Worm (Caenorhabditis elegans): ENCODE results near the gene F13A2.9.

The F13A2.9 gene

DNA sequence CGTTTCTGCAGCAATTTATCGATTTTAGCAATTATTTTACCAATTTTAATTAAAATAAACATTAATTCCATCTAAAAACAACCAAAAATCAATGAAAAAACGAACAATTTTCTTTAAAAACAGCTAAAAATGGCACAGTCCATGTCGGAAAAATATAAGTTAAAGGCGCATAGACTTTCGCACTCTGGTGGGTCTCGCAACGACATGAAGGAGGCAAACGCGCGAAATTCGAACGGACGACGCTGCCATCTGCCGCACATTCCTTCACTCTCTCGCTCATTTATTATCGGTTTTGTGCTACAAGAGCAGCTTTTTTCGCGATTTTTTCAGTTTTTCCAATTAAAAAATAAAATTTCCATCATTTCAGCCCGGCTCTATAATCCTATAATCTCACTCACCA, 40.5 kb downstream of the F13A2.9 start, which contains the start of gene mcm-7 (continued):
- TF ChIP-seq sdz-12 (GFP tag; optimal IDR thresholded peaks at IDR 0.05), result no peak
- peak in 1 of 2 experiments; percentile 30 for TF ChIP-seq hif-1 (tag; optimal IDR thresholded peaks at IDR 0.05)
- TF ChIP-seq fkh-10 (GFP tag; optimal IDR thresholded peaks at IDR 0.05), result no peak
- no peak for TF ChIP-seq rbr-2 (tag; optimal IDR thresholded peaks at IDR 0.05)
- TF ChIP-seq ces-1 (GFP tag; optimal IDR thresholded peaks at IDR 0.05), result no peak
- no peak for TF ChIP-seq egl-43 (GFP tag; IDR thresholded peaks at IDR 0.05)
- TF ChIP-seq hlh-30 (tag; optimal IDR thresholded peaks at IDR 0.05; ENCODE audit: insufficient read depth), result no peak
- peak; percentile 31 for TF ChIP-seq ama-1 (optimal IDR thresholded peaks at IDR 0.05)
- no peak for TF ChIP-seq nhr-25 (tag; optimal IDR thresholded peaks at IDR 0.05; ENCODE audit: borderline replicate concordance, insufficient read depth)

DNA sequence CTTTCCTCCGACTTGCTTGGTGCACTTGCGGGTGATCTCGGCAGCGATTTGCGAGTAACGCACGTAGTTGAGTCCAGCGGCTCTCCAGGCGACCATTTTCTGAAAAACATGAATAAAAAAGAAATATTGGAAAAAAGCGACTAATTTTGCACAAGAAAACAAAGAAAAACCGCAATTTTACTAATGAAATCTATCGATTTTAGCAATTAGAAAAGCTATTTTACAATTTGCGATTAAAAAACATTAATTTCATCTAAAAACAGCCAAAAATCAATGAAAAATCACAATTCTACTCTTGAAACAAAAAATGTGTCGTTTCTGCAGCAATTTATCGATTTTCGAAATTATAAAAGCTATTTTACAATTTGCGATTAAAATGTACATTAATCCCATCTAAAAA, 41.0 kb downstream of the F13A2.9 start, which contains the start of gene hpo-18:
hpo-18 (minus strand) TSS at position 101 of the 400 bp plus-strand sequence.
- TF ChIP-seq arid-1 (GFP tag; conservative IDR thresholded peaks at IDR 0.05) (no peak), unc-62 (GFP tag; optimal IDR thresholded peaks at IDR 0.05 in 1 of 2) (no peak), unc-62 (tag; optimal IDR thresholded peaks at IDR 0.05) (no peak), aha-1 (tag) (peak; percentile 67), Y5F2A.4 (GFP tag; optimal IDR thresholded peaks at IDR 0.05) (no peak), D1046.2 (GFP tag; IDR thresholded peaks at IDR 0.05) (no peak), spr-3 (GFP tag; optimal IDR thresholded peaks at IDR 0.05) (no peak)

DNA sequence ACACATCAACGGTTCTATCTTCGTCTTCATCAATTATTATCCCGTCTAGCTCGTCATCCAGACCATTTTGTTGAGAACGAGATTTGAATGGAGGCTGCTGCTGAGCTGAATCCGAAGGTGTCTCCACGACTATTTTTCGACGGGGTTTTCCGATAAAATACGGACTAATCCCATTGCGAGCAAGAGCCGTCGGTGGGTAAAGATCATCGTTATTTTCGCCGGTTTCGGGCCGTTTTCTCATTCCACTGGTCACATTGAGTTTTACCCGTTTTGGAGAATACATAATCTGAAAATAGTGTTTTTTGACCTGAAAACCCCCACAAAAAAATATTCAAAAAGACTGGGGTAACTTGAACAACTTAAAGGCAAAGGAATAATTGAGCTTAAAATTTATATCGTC, 41.6 kb downstream of the F13A2.9 start, which contains the start of gene figl-1:
figl-1 (minus strand) TSS at position 286 of the 400 bp plus-strand sequence.
- TF ChIP-seq pha-4 (GFP tag; IDR thresholded peaks at IDR 0.05), result 0 out of 2 replicates have a peak, but pooled peaks have one; percentile 16
- TF ChIP-seq pha-4 (tag; optimal IDR thresholded peaks at IDR 0.05), result no peak
- TF ChIP-seq duxl-1 (tag; optimal IDR thresholded peaks at IDR 0.05; ENCODE audit: poor library complexity), result no peak
- no peak for TF ChIP-seq ztf-11 (tag; optimal IDR thresholded peaks at IDR 0.05)
- TF ChIP-seq rbr-2 (tag; optimal IDR thresholded peaks at IDR 0.05), result no peak
- TF ChIP-seq dpl-1 (GFP tag; optimal IDR thresholded peaks at IDR 0.05), result no peak
- TF ChIP-seq fkh-10 (GFP tag; optimal IDR thresholded peaks at IDR 0.05), result no peak
- no peak for TF ChIP-seq skn-1 (tag; optimal IDR thresholded peaks at IDR 0.05)
- no peak for TF ChIP-seq unc-130 (GFP tag; optimal IDR thresholded peaks at IDR 0.05)
- TF ChIP-seq spr-1 (tag; optimal IDR thresholded peaks at IDR 0.05), result no peak
- no peak for TF ChIP-seq mdt-29 (GFP tag; IDR thresholded peaks at IDR 0.05)
- TF ChIP-seq mxl-2 (GFP tag; conservative IDR thresholded peaks at IDR 0.05), result no peak
- TF ChIP-seq Y75B8A.6 (GFP tag; IDR thresholded peaks at IDR 0.05), result no peak
- TF ChIP-seq zfp-3 (GFP tag; conservative IDR thresholded peaks at IDR 0.05), result 0 out of 2 replicates have a peak, but pooled peaks have one; percentile 29
- TF ChIP-seq egl-43 (GFP tag; IDR thresholded peaks at IDR 0.05), result 0 out of 2 replicates have a peak, but pooled peaks have one; percentile 37
- no peak for TF ChIP-seq snpc-1.2 (GFP tag; IDR thresholded peaks at IDR 0.05)
- TF ChIP-seq lim-7 (GFP tag; IDR thresholded peaks at IDR 0.05), result 0 out of 2 replicates have a peak, but pooled peaks have one; percentile 19
- TF ChIP-seq sdz-12 (GFP tag; optimal IDR thresholded peaks at IDR 0.05), result no peak
- TF ChIP-seq lin-38 (GFP tag; IDR thresholded peaks at IDR 0.05), result peak; percentile 44
- peak; percentile 74 for TF ChIP-seq ama-1 (optimal IDR thresholded peaks at IDR 0.05)

DNA sequence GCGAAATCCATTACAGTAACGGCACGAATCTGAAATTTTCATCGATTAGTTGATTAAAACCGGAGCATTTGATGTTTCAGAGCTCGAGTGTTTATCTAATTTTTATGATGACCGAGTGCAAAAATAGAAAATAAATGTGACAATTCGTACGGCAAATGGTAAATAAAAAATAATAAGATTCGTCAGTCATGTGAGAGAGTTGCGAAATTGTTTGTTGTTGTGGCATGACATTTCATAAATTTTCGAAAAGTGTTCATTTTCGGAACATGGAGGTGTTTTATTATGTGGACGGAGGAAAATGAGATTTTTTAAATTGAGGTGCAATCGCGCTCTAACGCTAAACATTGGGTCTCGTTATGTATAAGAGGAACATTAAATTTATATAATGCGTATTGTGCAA, 45.6 kb downstream of the F13A2.9 start:
- TF ChIP-seq daf-16 (GFP tag; optimal IDR thresholded peaks at IDR 0.05) (no peak), daf-16 (tag; optimal IDR thresholded peaks at IDR 0.05) (peak; percentile 34), lir-3 (tag; optimal IDR thresholded peaks at IDR 0.05) (no peak), hlh-30 (tag; optimal IDR thresholded peaks at IDR 0.05; ENCODE audit: insufficient read depth) (peak; percentile 14), ceh-82 (tag; optimal IDR thresholded peaks at IDR 0.05) (no peak), lin-38 (GFP tag; IDR thresholded peaks at IDR 0.05) (peak; percentile 42; the same call in 1 of the 2 replicates), R02D3.7 (tag; optimal IDR thresholded peaks at IDR 0.05) (no peak)
